Fruit fly (Drosophila melanogaster): ENCODE measurements around the gene Msp300.

dm6 chr2L:5237175-5237753, 136.6 kb downstream of the Msp300 start:
- no peak for TF ChIP-seq CTCF (optimal IDR thresholded peaks at IDR 0.05)
- TF ChIP-seq CG8478 (optimal IDR thresholded peaks at IDR 0.05): no peak

Measured in S2 (cell line).